Worm (Caenorhabditis elegans): ENCODE results near the gene pes-8.
A peak's percentile ranks its signal among the peaks of the same experiment; 100 is the strongest.

Gene pes-8

ce11 chrX:9210086-9210485 lies 41.5 kb upstream of the pes-8 start:
- TF ChIP-seq aly-2 (tag; optimal IDR thresholded peaks at IDR 0.05): no peak
- no peak for TF ChIP-seq fkh-4 (tag; optimal IDR thresholded peaks at IDR 0.05; ENCODE audit: borderline replicate concordance)
- TF ChIP-seq ces-1 (GFP tag; optimal IDR thresholded peaks at IDR 0.05): no peak
- peak; percentile 15 for TF ChIP-seq nhr-90 (tag; optimal IDR thresholded peaks at IDR 0.05; ENCODE audit: poor library complexity)
- no peak for TF ChIP-seq nhr-77 (tag; optimal IDR thresholded peaks at IDR 0.05)
- peak; percentile 45 for TF ChIP-seq elt-2 (tag; optimal IDR thresholded peaks at IDR 0.05)
- TF ChIP-seq nhr-76 (tag; optimal IDR thresholded peaks at IDR 0.05): no peak
- peak in 1 of 2 experiments; percentile 23 for TF ChIP-seq lin-35 (GFP tag; optimal IDR thresholded peaks at IDR 0.05)
- TF ChIP-seq tlp-1 (tag; optimal IDR thresholded peaks at IDR 0.05): no peak
- TF ChIP-seq nhr-11 (tag; optimal IDR thresholded peaks at IDR 0.05): no peak
- no peak for TF ChIP-seq elt-3 (tag; optimal IDR thresholded peaks at IDR 0.05)
- TF ChIP-seq lin-14 (GFP tag; optimal IDR thresholded peaks at IDR 0.05): peak; percentile 9

- TF ChIP-seq elt-2 (tag; optimal IDR thresholded peaks at IDR 0.05) (peak; percentile 55), elt-3 (tag; optimal IDR thresholded peaks at IDR 0.05) (no peak), lin-35 (GFP tag; optimal IDR thresholded peaks at IDR 0.05) (peak in 1 of 2 experiments; percentile 29)
Observed at ce11 chrX:9212675-9213074, 38.9 kb upstream of the pes-8 start.

- TF ChIP-seq fos-1 (tag; optimal IDR thresholded peaks at IDR 0.05) (no peak), sptf-1 (tag; optimal IDR thresholded peaks at IDR 0.05) (no peak), jun-1 (tag; optimal IDR thresholded peaks at IDR 0.05) (peak; percentile 20), hlh-17 (GFP tag; optimal IDR thresholded peaks at IDR 0.05; ENCODE audit: borderline replicate concordance) (no peak), ceh-82 (tag; optimal IDR thresholded peaks at IDR 0.05) (no peak), grh-1 (GFP tag; IDR thresholded peaks at IDR 0.05) (0 out of 2 replicates have a peak, but pooled peaks have one; percentile 36), unc-86 (tag; optimal IDR thresholded peaks at IDR 0.05) (no peak), pqm-1 (tag; optimal IDR thresholded peaks at IDR 0.05) (no peak), ets-5 (GFP tag; IDR thresholded peaks at IDR 0.05) (no peak), fkh-4 (tag; optimal IDR thresholded peaks at IDR 0.05; ENCODE audit: borderline replicate concordance) (no peak), alr-1 (tag; optimal IDR thresholded peaks at IDR 0.05; ENCODE audit: borderline replicate concordance) (no peak), unc-30 (tag; optimal IDR thresholded peaks at IDR 0.05) (no peak), egl-13 (tag; optimal IDR thresholded peaks at IDR 0.05) (no peak), C04F5.9 (tag; optimal IDR thresholded peaks at IDR 0.05) (no peak), snpc-4 (tag; optimal IDR thresholded peaks at IDR 0.05) (no peak), ama-1 (optimal IDR thresholded peaks at IDR 0.05) (no peak), ceh-90 (tag; optimal IDR thresholded peaks at IDR 0.05) (no peak), hpl-2 (GFP tag; optimal IDR thresholded peaks at IDR 0.05) (no peak), ces-1 (GFP tag; optimal IDR thresholded peaks at IDR 0.05) (no peak), lin-15B (tag; optimal IDR thresholded peaks at IDR 0.05) (no peak), ceh-88 (GFP tag; IDR thresholded peaks at IDR 0.05) (no peak), nhr-11 (tag; optimal IDR thresholded peaks at IDR 0.05) (no peak), nhr-47 (tag; optimal IDR thresholded peaks at IDR 0.05) (no peak), C34B4.2 (tag; optimal IDR thresholded peaks at IDR 0.05) (no peak), nhr-84 (tag; optimal IDR thresholded peaks at IDR 0.05) (no peak), ceh-8 (GFP tag; optimal IDR thresholded peaks at IDR 0.05) (no peak), lin-13 (GFP tag; optimal IDR thresholded peaks at IDR 0.05) (no peak), mep-1 (tag; optimal IDR thresholded peaks at IDR 0.05) (peak; percentile 29), isw-1 (GFP tag; IDR thresholded peaks at IDR 0.05) (no peak), hlh-4 (tag; optimal IDR thresholded peaks at IDR 0.05) (no peak), C16A3.4 (tag; optimal IDR thresholded peaks at IDR 0.05) (peak; percentile 40), irx-1 (tag; optimal IDR thresholded peaks at IDR 0.05) (no peak), nhr-77 (tag; optimal IDR thresholded peaks at IDR 0.05) (no peak), blmp-1 (tag; optimal IDR thresholded peaks at IDR 0.05) (peak; percentile 77), nhr-19 (GFP tag; conservative IDR thresholded peaks at IDR 0.05) (peak; percentile 34), dsc-1 (tag; optimal IDR thresholded peaks at IDR 0.05) (no peak), zag-1 (tag; optimal IDR thresholded peaks at IDR 0.05) (no peak), skn-1 (tag; optimal IDR thresholded peaks at IDR 0.05) (peak; percentile 23), zip-4 (GFP tag; optimal IDR thresholded peaks at IDR 0.05) (no peak), nhr-85 (tag) (peak; percentile 91), ceh-63 (GFP tag; optimal IDR thresholded peaks at IDR 0.05) (no peak), fkh-10 (GFP tag; optimal IDR thresholded peaks at IDR 0.05) (no peak)
Observed at ce11 chrX:9213873-9214341, 37.7 kb upstream of the pes-8 start, which contains the start of gene C35B8.3. Gene C35B8.3 (plus strand): TSS chrX:9213923.

Data from whole organism, L1 larva.